Worm (Caenorhabditis elegans) whole organism, mixed stage, embryonic: ENCODE data around the gene fbxa-9.

Source experiments
- bed-3 ChIP-seq: fragments of 200-800 bp; sonication (Bioruptor generic); optimal IDR thresholded peaks from 3 replicates; lab custom pipeline; 2018; ENCODE audit warnings: mild to moderate bottlenecking, missing genetic modification characterization, moderate library complexity, missing compliant biosample characterization
- blmp-1 ChIP-seq: fragments of 150-350 bp; optimal IDR thresholded peaks from 2 replicates; lab custom pipeline; 2014; ENCODE audit warnings: missing biosample characterization, missing genetic modification characterization
- ceh-39 ChIP-seq: fragments of 150-350 bp; optimal IDR thresholded peaks from 2 replicates; lab custom pipeline; 2014; ENCODE audit warnings: missing biosample characterization, missing genetic modification characterization
- ceh-43 ChIP-seq: fragments of 200-800 bp; sonication (Bioruptor generic); optimal IDR thresholded peaks from 2 replicates; lab custom pipeline; 2018; ENCODE audit warnings: mild to moderate bottlenecking, missing genetic modification characterization, moderate library complexity, missing compliant biosample characterization
- ceh-83 ChIP-seq: fragments of 200-800 bp; sonication (Bioruptor generic); optimal IDR thresholded peaks from 2 replicates; lab custom pipeline; 2018; ENCODE audit warnings: mild to moderate bottlenecking, missing genetic modification characterization, missing compliant biosample characterization
- cnd-1 ChIP-seq: fragments of 200-800 bp; sonication (Bioruptor generic); optimal IDR thresholded peaks from 2 replicates; lab custom pipeline; 2018; ENCODE audit warnings: mild to moderate bottlenecking, missing genetic modification characterization, missing compliant biosample characterization
- drap-1 ChIP-seq: fragments of 200-800 bp; sonication (Bioruptor generic); optimal IDR thresholded peaks from 3 replicates; lab custom pipeline; 2018; ENCODE audit warnings: mild to moderate bottlenecking, missing genetic modification characterization, missing compliant biosample characterization
- elt-1 ChIP-seq: sonication (generic microtip); optimal IDR thresholded peaks from 2 replicates; lab custom pipeline; 2017; ENCODE audit warnings: missing genetic modification characterization, mild to moderate bottlenecking, missing compliant biosample characterization, antibody characterized with exemption, moderate library complexity, borderline replicate concordance; ENCODE audit not compliant: insufficient read depth
- elt-3 ChIP-seq: fragments of 150-350 bp; optimal IDR thresholded peaks from 2 replicates; lab custom pipeline; 2014; ENCODE audit warnings: missing biosample characterization, missing genetic modification characterization
- flh-1 ChIP-seq: fragments of 200-800 bp; sonication (Bioruptor generic); optimal IDR thresholded peaks from 2 replicates; lab custom pipeline; 2018; ENCODE audit warnings: mild to moderate bottlenecking, missing genetic modification characterization, moderate library complexity, missing compliant biosample characterization
- hlh-1 ChIP-seq: fragments of 150-350 bp; optimal IDR thresholded peaks from 2 replicates; lab custom pipeline; 2014; ENCODE audit warnings: missing biosample characterization, missing genetic modification reagents, missing genetic modification characterization
- lsy-2 ChIP-seq: fragments of 150-350 bp; optimal IDR thresholded peaks from 2 replicates; lab custom pipeline; 2014; ENCODE audit warnings: missing biosample characterization, missing genetic modification characterization
- mab-5 ChIP-seq: fragments of 150-350 bp; optimal IDR thresholded peaks from 2 replicates; lab custom pipeline; 2014; ENCODE audit warnings: missing biosample characterization, missing genetic modification characterization
- mls-2 ChIP-seq: sonication (generic microtip); optimal IDR thresholded peaks from 2 replicates; lab custom pipeline; 2016; ENCODE audit warnings: mild to moderate bottlenecking, missing genetic modification characterization, moderate library complexity, missing compliant biosample characterization
- nhr-12 ChIP-seq: fragments of 150-350 bp; optimal IDR thresholded peaks from 2 replicates; lab custom pipeline; 2014; ENCODE audit warnings: missing biosample characterization, missing genetic modification characterization
- nhr-2 ChIP-seq: fragments of 150-350 bp; optimal IDR thresholded peaks from 2 replicates; lab custom pipeline; 2014; ENCODE audit warnings: missing biosample characterization, missing genetic modification characterization
- nhr-28 ChIP-seq: fragments of 150-350 bp; optimal IDR thresholded peaks from 2 replicates; lab custom pipeline; 2014; ENCODE audit warnings: missing biosample characterization, missing genetic modification characterization
- nhr-76 ChIP-seq: sonication (generic microtip); optimal IDR thresholded peaks from 2 replicates; lab custom pipeline; 2017; ENCODE audit warnings: missing biosample characterization, missing genetic modification characterization
- pha-4 ChIP-seq: fragments of 150-350 bp; optimal IDR thresholded peaks from 2 replicates; lab custom pipeline; 2018; ENCODE audit warnings: missing biosample characterization, missing genetic modification reagents, missing genetic modification characterization
- sem-2 ChIP-seq: fragments of 200-800 bp; sonication (Bioruptor generic); optimal IDR thresholded peaks from 2 replicates; lab custom pipeline; 2018; ENCODE audit warnings: mild to moderate bottlenecking, missing genetic modification characterization, missing compliant biosample characterization
- sptf-1 ChIP-seq: sonication (generic microtip); optimal IDR thresholded peaks from 2 replicates; lab custom pipeline; 2017; ENCODE audit warnings: mild to moderate bottlenecking, missing genetic modification characterization, moderate library complexity, missing compliant biosample characterization
- tbx-8 ChIP-seq: fragments of 200-800 bp; sonication (Bioruptor generic); optimal IDR thresholded peaks from 2 replicates; lab custom pipeline; 2018; ENCODE audit warnings: mild to moderate bottlenecking, missing genetic modification characterization, moderate library complexity, missing compliant biosample characterization
- unc-120 ChIP-seq: sonication (generic microtip); optimal IDR thresholded peaks from 2 replicates; lab custom pipeline; 2017; ENCODE audit warnings: missing genetic modification characterization, missing compliant biosample characterization; ENCODE audit not compliant: poor library complexity, severe bottlenecking
- unc-39 ChIP-seq: fragments of 150-350 bp; optimal IDR thresholded peaks from 2 replicates; lab custom pipeline; 2014; ENCODE audit warnings: missing biosample characterization, missing genetic modification characterization
- unc-62 ChIP-seq: fragments of 150-350 bp; optimal IDR thresholded peaks from 2 replicates; lab custom pipeline; 2014; ENCODE audit warnings: missing biosample characterization, missing genetic modification reagents, missing genetic modification characterization
- zip-8 ChIP-seq: fragments of 150-350 bp; optimal IDR thresholded peaks from 2 replicates; lab custom pipeline; 2014; ENCODE audit warnings: missing biosample characterization, missing genetic modification characterization
- ztf-11 ChIP-seq: fragments of 150-350 bp; optimal IDR thresholded peaks from 2 replicates; lab custom pipeline; 2014; ENCODE audit warnings: missing biosample characterization, missing genetic modification characterization

The fbxa-9 gene

DNA sequence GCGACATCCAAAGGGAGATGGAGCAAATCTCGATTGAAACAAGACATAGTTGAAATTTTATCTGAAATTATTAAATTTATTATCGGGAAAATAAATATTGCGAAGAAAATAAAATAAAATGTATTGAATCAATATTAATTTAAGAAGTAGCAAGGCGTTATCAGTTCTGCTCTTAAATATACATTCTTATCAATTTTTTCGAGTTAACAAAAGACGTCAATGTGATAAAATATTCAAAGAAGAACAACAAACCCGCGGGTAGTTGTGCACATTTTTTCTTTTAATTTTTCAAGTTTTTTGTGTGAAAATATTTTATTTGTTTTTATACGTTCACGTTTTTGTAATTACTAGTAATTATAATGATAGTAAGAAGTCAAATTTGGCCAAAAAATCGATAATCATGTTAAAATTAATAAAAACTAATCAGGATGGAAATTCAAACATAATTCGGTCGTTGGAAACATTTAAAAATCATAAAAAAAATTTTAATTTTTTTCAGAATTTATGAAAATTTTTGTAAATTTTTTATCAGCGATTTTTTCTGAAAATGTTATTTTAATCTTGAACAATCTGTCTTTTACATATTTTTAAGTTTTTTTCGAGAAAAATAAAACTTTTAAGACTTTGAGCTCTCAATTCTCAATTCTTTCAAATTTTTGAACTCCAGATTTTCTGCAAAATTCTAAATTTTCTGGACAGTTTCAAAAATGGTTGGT, at the start of gene fbxa-9:
fbxa-9 (plus strand) TSS at position 666 of the 716 bp plus-strand sequence.
- TF ChIP-seq pha-4 (tag; lab: Kevin White, UChicago) = no peak
- no peak for TF ChIP-seq nhr-12 (tag; lab: Kevin White, UChicago)
- TF ChIP-seq flh-1 (GFP tag; lab: Kevin White, UChicago) = no peak
- TF ChIP-seq lsy-2 = no peak
- TF ChIP-seq sem-2 (GFP tag; lab: Kevin White, UChicago) = no peak
- TF ChIP-seq unc-120 = no peak
- no peak for TF ChIP-seq unc-39 (tag; lab: Kevin White, UChicago)

DNA sequence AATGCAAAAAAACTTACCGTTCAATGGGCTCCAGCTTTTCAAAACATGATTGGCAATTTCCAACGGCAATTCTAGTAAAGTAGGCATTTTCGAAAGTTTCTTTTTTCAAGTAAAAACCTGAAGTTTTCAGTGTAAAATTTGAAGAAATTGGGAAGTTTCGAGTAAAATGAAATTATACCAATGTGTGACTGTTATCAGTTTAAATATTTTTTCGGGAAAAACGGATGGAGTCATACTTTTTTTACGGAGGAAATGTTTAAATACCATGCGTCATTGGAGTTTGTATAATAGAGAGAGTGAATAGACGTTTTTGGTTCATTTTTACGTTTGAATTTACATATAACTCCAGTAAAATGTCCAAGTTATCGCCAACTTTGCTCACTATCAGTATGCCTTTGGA, 47.0 kb upstream of the fbxa-9 start, which contains the start of gene fbxa-12:
fbxa-12 (plus strand) TSS at position 301 of the 400 bp plus-strand sequence.
- no peak for TF ChIP-seq zip-8 (tag; lab: Kevin White, UChicago)
- TF ChIP-seq sptf-1 (tag; lab: Kevin White, UChicago) = no peak
- no peak for TF ChIP-seq unc-120
- TF ChIP-seq unc-62 (GFP tag; lab: Kevin White, UChicago) = no peak
- TF ChIP-seq nhr-28 (tag; lab: Kevin White, UChicago) = no peak
- TF ChIP-seq cnd-1 (tag; lab: Kevin White, UChicago) = no peak

DNA sequence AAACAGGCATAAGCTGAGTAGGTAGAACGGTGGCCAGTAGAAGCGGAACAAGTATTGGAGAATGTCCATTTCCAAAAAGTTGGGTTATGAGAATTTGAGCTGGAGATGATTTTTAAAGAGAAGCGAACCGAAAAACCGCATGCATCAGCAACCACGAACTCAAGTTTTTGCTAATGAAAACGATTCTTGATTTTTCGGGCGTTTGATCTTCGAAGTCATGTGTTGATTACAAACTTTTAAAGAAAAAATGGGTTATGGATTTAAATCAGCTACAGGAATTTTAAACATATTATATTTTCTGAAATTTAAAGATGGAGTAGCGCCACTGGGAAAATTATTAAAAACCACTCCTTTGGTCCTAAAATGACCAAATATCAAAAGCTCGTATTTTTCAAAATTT, 42.5 kb upstream of the fbxa-9 start, which contains the start of gene srd-65:
srd-65 (minus strand) TSS at position 101 of the 400 bp plus-strand sequence.
- no peak for TF ChIP-seq unc-62 (GFP tag; lab: Kevin White, UChicago)
- no peak for TF ChIP-seq nhr-28 (tag; lab: Kevin White, UChicago)
- no peak for TF ChIP-seq mab-5 (tag; lab: Kevin White, UChicago)
- TF ChIP-seq cnd-1 (tag; lab: Kevin White, UChicago) = no peak
- no peak for TF ChIP-seq ztf-11 (tag; lab: Kevin White, UChicago)
- no peak for TF ChIP-seq blmp-1 (tag; lab: Kevin White, UChicago)
- no peak for TF ChIP-seq lsy-2

DNA sequence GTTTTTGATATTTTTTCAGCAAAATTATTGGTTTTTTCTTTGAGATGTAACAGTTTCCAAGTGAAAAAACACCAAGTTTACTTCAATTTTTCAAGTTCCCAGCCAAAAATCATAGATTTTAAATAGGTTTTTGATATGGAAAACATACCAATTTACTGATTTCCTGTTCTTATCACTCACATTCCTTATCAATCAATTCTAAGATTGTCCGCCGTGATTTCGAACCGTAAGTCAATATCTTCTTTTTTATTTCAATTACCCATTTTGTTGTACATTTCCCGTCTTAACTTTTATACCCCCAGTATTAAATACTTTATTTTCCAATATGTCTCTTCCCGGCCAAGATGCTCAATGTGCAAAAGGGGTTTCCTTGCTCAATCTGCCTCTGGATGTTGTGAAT, 42.0 kb upstream of the fbxa-9 start, which contains the start of gene fbxa-38:
fbxa-38 (plus strand) TSS at position 195 of the 400 bp plus-strand sequence.
- no peak for TF ChIP-seq ceh-39 (tag; lab: Kevin White, UChicago)
- no peak for TF ChIP-seq elt-3 (tag; lab: Kevin White, UChicago)
- TF ChIP-seq cnd-1 (tag; lab: Kevin White, UChicago) = no peak
- TF ChIP-seq hlh-1 = no peak
- TF ChIP-seq sptf-1 (tag; lab: Kevin White, UChicago) = no peak
- no peak for TF ChIP-seq mab-5 (tag; lab: Kevin White, UChicago)
- no peak for TF ChIP-seq mls-2 (tag; lab: Kevin White, UChicago)
- no peak for TF ChIP-seq ztf-11 (tag; lab: Kevin White, UChicago)
- no peak for TF ChIP-seq nhr-2 (tag; lab: Kevin White, UChicago)
- TF ChIP-seq unc-62 (GFP tag; lab: Kevin White, UChicago) = no peak
- TF ChIP-seq bed-3 (GFP tag; lab: Kevin White, UChicago) = no peak
- TF ChIP-seq elt-1 (tag; lab: Kevin White, UChicago) = no peak
- no peak for TF ChIP-seq lsy-2
- no peak for TF ChIP-seq unc-120
- no peak for TF ChIP-seq ceh-83 (GFP tag; lab: Kevin White, UChicago)

DNA sequence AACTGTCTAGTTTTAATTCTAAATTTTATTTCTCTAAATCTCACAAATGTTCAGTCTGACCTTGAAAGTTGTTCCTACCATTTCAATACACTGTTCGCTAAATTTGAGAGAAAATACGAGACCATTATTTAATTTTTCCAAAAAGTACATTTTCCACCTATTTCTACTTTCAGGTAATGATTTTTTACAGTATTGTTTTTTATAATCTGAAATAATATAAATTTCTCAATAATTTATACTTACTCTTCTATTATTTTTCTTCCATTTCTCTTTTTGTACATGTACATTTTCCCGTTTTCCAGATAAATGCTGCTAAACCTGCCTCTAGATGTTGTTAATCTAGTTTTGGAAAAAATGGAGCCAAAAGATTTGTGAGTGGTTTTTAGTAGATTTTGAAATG, 39.0 kb upstream of the fbxa-9 start, which contains the start of gene fbxa-62:
fbxa-62 (plus strand) TSS at position 301 of the 400 bp plus-strand sequence.
- TF ChIP-seq lsy-2 (no peak), nhr-28 (tag; lab: Kevin White, UChicago) (no peak), nhr-2 (tag; lab: Kevin White, UChicago) (no peak), blmp-1 (tag; lab: Kevin White, UChicago) (no peak), sptf-1 (tag; lab: Kevin White, UChicago) (no peak), tbx-8 (GFP tag; lab: Kevin White, UChicago) (no peak), flh-1 (GFP tag; lab: Kevin White, UChicago) (no peak), drap-1 (no peak), sem-2 (GFP tag; lab: Kevin White, UChicago) (no peak), pha-4 (tag; lab: Kevin White, UChicago) (no peak), cnd-1 (tag; lab: Kevin White, UChicago) (no peak), ceh-43 (no peak), mab-5 (tag; lab: Kevin White, UChicago) (no peak), bed-3 (GFP tag; lab: Kevin White, UChicago) (no peak), nhr-76 (tag; lab: Kevin White, UChicago) (no peak)
- TF ChIP-seq, all 35 proteins: peak for 0
